Worm (Caenorhabditis elegans) whole organism, early embryonic: Measurements from ENCODE around the gene F40C5.1.

Experiments
- ama-1 ChIP-seq: fragments of 150-350 bp; optimal IDR thresholded peaks from 2 replicates; lab custom pipeline; 2014
- tra-4 ChIP-seq: sonication (generic microtip); optimal IDR thresholded peaks from 2 replicates; lab custom pipeline; 2017; ENCODE audit warnings: missing genetic modification characterization, missing compliant biosample characterization

ce11 chrV:3616844-3617243 lies 44.3 kb downstream of the F40C5.1 start:
- TF ChIP-seq ama-1 (lab: Kevin White, UChicago) = no peak
- no peak for TF ChIP-seq tra-4
